Fruit fly (Drosophila melanogaster) Kc167 (cell line): ENCODE data around the gene Obp99c.
A peak's percentile ranks its signal among the peaks of the same experiment; 100 is the strongest.

Experiments used
- Myc ChIP-seq: fragments of >200 bp; optimal IDR thresholded peaks from 2 replicates; lab custom pipeline; 2017; ENCODE audit warnings: missing external identifiers
- Sin3A ChIP-seq: fragments of >200 bp; optimal IDR thresholded peaks from 2 replicates; lab custom pipeline; 2018; ENCODE audit warnings: missing external identifiers
- h ChIP-seq: fragments of >200 bp; optimal IDR thresholded peaks from 3 replicates; lab custom pipeline; 2018; ENCODE audit warnings: missing external identifiers
- insv ChIP-seq: fragments of >200 bp; optimal IDR thresholded peaks from 3 replicates; lab custom pipeline; 2018; ENCODE audit warnings: missing external identifiers
- psq ChIP-seq: fragments of >200 bp; optimal IDR thresholded peaks from 2 replicates; lab custom pipeline; 2017; ENCODE audit warnings: missing external identifiers
- ttk ChIP-seq: sonication (Bioruptor generic); optimal IDR thresholded peaks from 2 replicates; lab custom pipeline; 2017; ENCODE audit warnings: missing external identifiers

Obp99c gene

DNA sequence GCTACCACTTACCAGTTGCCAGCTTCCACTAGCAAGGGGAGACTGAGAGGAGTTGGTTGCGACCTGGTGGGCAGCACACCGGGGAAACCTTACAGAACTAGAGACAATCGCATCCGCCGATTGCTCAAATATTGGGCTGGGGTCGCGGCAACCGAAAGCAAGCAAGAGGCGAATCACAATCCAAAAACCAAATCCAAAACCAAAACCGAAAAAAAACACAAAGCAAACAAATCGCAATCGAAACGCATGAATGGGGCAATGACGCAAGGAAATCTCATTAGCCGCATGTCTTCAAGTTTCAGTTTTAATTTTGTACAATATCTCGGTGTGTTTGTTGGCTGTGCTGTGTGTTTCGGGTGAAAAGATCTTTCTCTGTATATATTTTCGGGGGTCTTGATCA lies at the start of gene Obp99c:
Gene Obp99c, minus strand, starts transcription at position 101 of the 400 bp plus-strand sequence.
- TF ChIP-seq ttk (lab: Kevin White, UChicago) = no peak
- no peak for TF ChIP-seq Sin3A (lab: Kevin White, UChicago)
- no peak for TF ChIP-seq h (lab: Kevin White, UChicago)
- TF ChIP-seq insv (lab: Kevin White, UChicago) = no peak
- TF ChIP-seq psq = no peak
- no peak for TF ChIP-seq Myc (lab: Kevin White, UChicago)

DNA sequence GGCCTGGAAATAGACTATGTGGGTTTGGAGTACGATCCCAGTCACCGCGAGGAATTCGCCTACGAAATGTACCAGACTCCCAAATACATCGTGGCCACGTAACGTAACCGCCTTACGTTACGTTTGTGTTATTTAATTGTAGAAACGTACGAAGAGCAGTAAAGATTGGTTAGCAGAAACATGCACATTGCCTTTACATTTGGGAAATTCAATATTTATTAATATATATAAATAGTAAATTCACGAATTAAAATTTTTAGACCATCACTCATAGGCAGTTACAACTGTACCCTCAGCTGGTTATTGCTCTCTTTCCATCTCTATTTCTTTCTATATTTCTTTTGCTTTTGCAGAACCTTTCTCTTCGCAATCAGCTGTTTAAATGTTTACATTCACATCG lies 48.8 kb upstream of the Obp99c start, which contains the start of gene Gnpnat:
Gene Gnpnat, plus strand, starts transcription at position 385 of the 400 bp plus-strand sequence.
- TF ChIP-seq Sin3A (lab: Kevin White, UChicago) (no peak), h (lab: Kevin White, UChicago) (no peak), ttk (lab: Kevin White, UChicago) (no peak), psq (peak; percentile 14), Myc (lab: Kevin White, UChicago) (no peak), insv (lab: Kevin White, UChicago) (no peak)

DNA sequence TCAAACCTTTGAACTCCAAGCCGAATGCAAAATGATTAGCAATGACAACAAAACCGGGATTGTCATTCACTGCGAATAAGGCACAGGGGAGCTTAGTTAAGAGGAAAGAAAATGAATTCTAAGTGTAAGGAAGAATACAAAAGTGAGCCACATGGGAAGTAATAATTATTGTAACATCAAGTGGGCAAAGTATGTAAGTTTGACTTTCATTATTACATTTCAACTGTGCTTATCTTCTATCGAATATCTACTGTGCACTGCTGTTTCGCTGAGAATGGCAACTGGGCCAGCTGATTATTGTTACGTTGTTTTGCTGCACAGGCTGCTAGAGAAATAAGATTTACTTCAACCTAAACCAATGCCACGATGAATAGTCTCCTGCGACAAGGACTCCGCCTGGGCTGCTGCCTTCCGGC lies 47.6 kb upstream of the Obp99c start, which contains the start of the genes CG7601 and CIA30:
Gene CG7601, minus strand, starts transcription at position 68 of the 416 bp plus-strand sequence.
Gene CIA30, plus strand, starts transcription at position 288 of the 416 bp plus-strand sequence.
- no peak for TF ChIP-seq ttk (lab: Kevin White, UChicago)
- no peak for TF ChIP-seq Myc (lab: Kevin White, UChicago)
- TF ChIP-seq insv (lab: Kevin White, UChicago) = no peak
- no peak for TF ChIP-seq psq
- TF ChIP-seq Sin3A (lab: Kevin White, UChicago) = no peak
- TF ChIP-seq h (lab: Kevin White, UChicago) = no peak

DNA sequence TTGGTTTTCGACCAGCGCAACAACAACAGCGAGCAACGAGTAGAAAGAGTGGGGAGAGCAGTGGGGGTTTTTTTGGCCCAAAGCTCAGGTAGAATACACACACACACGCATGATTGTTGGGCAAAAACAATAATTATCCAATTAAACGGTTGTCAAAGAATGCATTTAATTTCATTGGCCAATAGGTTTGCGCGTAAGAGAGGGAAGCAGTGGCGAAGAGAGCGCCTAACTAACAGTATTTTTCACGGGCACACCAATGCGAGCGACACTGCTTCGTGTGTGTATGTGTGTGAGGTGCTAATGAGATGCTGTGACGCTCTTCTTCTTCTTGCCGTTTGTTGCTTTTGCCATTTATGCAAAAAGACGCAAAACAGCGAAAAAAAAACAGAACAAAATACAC lies 37.2 kb upstream of the Obp99c start:
- TF ChIP-seq h (lab: Kevin White, UChicago) (no peak), Sin3A (lab: Kevin White, UChicago) (no peak), insv (lab: Kevin White, UChicago) (no peak), Myc (lab: Kevin White, UChicago) (no peak), psq (no peak), ttk (lab: Kevin White, UChicago) (no peak)

DNA sequence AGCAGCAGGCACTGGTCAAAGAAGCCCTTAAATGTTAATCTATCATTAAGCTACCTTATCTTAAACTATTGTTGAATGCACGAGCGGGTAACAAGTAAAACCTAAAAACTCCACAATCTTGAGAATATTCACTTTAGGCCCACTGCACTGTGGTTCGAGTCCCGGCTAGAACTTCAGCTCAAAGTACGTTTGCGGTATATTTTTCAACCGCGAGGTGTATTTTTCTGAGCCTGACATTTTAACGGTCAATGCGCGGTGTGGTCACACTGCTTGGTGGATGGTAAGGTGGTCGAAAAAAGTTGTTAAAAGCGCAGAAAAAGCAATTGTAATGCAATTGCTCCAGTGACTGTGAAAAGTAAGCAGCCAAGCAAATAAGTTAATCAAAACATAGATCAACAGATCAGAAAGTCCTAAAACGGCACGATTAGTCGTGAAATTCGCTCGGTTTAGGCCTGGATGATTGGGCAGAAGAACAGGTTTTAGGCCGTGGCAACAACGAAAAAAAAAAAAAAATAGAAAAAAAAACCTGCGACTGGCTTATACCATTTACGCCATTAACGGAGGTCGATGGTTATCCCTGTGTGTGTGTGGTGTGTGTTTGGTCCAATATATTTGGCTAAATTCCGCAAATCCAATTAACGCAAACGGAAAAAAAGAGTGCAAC lies 36.6 kb upstream of the Obp99c start, which contains the start of gene Kul:
Gene Kul, plus strand, starts transcription at position 254 of the 664 bp plus-strand sequence.
- TF ChIP-seq h (lab: Kevin White, UChicago) (no peak), psq (no peak), Myc (lab: Kevin White, UChicago) (no peak), Sin3A (lab: Kevin White, UChicago) (no peak), insv (lab: Kevin White, UChicago) (no peak), ttk (lab: Kevin White, UChicago) (no peak)

DNA sequence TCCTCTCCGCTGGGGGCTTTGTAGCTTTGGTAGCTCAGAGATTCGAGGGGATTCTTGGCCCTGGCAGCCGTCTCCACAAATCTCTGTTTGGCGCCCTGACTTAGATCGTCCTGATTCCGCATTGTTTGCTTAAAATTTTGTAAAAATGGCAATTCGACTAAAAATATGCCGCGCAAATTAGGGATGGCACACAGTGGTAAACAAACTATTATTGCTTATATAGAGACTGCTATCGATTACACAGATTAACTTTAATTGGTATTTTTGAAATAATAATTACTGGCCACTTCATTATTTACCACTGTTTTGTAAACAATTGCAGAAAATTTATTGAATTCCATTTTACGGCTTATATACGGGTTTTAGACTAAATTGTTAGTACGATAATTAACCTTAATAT lies 35.6 kb upstream of the Obp99c start, which contains the start of the genes Naa40 and CG18731:
Gene Naa40, minus strand, starts transcription at position 206 of the 400 bp plus-strand sequence.
Gene CG18731, plus strand, starts transcription at position 283 of the 400 bp plus-strand sequence.
- TF ChIP-seq Sin3A (lab: Kevin White, UChicago) (no peak), ttk (lab: Kevin White, UChicago) (no peak), Myc (lab: Kevin White, UChicago) (no peak), psq (no peak), insv (lab: Kevin White, UChicago) (no peak), h (lab: Kevin White, UChicago) (no peak)

DNA sequence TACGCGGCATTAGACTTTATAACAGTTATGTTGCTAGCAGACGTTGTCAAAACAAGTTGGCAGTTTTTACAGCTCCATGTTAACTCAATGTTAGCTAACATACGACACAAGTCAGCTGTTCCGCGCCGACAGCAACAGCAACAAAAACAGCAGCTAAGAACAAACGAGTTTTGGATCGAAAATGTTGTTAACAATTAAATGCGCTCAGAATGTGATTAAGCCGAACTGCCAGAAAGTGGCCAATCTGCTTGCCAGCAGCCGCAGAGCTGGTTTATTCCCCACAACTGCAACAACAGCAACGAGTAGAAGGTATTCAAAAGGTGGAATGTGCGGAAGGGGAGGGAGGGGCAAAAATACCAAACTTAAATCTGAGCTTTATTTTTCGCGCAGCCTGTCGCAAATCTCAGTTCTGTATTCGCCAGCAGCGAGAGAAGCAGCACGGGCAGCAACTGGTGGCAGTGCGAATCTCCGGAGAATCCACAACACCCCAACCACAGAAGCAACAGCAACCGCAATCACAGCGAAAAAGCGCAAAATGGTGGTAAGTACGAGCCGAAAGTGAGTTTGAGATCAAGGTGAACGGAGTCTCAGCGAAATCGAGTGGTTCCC lies 34.0 kb upstream of the Obp99c start, which contains the start of gene Pcd:
Gene Pcd, plus strand, starts transcription at position 116 of the 609 bp plus-strand sequence.
- TF ChIP-seq Myc (lab: Kevin White, UChicago) (no peak), h (lab: Kevin White, UChicago) (no peak), psq (no peak), Sin3A (lab: Kevin White, UChicago) (no peak)

DNA sequence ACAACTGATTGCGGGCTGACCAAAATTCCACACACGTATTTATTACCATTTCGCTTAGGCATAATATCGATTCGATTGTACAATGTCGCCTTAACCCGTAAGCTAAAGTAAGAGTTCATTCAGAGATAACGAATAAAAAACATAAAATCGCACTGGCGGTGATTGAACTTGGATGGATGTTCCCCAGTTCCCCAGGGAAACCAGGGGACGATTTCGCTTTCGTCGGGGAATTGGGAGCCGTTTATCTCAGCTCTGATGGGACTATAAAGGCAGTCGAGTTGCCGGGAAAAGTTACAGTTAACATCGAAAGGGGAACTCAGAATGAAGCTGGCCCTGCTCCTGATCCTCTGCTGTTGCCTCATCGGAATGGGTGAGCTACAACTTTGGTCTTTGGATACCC lies 33.1 kb upstream of the Obp99c start, which contains the start of gene CG34296:
Gene CG34296, plus strand, starts transcription at position 301 of the 400 bp plus-strand sequence.
- TF ChIP-seq Myc (lab: Kevin White, UChicago) = no peak
- no peak for TF ChIP-seq psq
- no peak for TF ChIP-seq Sin3A (lab: Kevin White, UChicago)
- TF ChIP-seq h (lab: Kevin White, UChicago) = no peak

DNA sequence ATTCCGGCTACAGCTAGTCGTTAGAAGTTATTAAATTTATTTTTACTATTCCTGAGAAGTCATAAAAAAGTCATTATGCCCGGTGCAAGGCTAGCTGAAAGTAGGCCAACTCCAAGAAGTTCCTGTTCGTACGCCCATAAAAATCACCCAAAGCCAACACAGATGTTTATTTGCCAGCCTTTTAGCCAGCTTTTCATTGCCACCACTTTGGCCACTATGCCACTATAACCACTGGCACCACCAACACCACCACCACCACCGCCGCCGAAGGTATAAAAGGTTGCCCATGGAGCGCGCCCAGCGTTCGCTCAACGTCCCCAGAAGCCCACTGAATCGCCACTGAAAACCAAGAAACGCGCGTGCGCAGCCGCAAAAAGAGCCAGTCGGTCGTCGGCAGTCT lies 29.3 kb upstream of the Obp99c start, which contains the start of gene CG15506:
Gene CG15506, plus strand, starts transcription at position 301 of the 400 bp plus-strand sequence.
- TF ChIP-seq ttk (lab: Kevin White, UChicago) = no peak
- no peak for TF ChIP-seq Myc (lab: Kevin White, UChicago)
- TF ChIP-seq psq = no peak
- no peak for TF ChIP-seq h (lab: Kevin White, UChicago)
- TF ChIP-seq insv (lab: Kevin White, UChicago) = no peak
- TF ChIP-seq Sin3A (lab: Kevin White, UChicago) = no peak

DNA sequence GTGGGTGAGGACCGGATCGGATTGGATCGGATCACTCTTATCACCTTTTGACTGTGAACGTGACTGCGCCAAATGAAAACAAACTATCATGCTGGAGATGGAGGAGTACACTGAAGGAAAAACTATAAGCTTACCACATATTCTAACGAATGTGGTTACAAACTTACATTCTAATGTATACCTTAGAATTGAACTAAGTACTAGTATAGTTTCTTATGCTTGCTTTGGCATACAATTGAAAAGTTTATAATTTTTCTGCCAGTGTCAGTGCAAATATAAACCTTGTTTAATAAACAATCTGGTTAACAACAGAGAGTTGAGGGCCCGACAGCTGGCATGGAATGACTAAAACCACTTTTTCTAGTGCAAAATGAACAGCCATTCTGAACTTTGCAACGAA lies 28.4 kb upstream of the Obp99c start:
- TF ChIP-seq Sin3A (lab: Kevin White, UChicago) (no peak), h (lab: Kevin White, UChicago) (no peak), ttk (lab: Kevin White, UChicago) (no peak), insv (lab: Kevin White, UChicago) (no peak), psq (no peak), Myc (lab: Kevin White, UChicago) (no peak)

DNA sequence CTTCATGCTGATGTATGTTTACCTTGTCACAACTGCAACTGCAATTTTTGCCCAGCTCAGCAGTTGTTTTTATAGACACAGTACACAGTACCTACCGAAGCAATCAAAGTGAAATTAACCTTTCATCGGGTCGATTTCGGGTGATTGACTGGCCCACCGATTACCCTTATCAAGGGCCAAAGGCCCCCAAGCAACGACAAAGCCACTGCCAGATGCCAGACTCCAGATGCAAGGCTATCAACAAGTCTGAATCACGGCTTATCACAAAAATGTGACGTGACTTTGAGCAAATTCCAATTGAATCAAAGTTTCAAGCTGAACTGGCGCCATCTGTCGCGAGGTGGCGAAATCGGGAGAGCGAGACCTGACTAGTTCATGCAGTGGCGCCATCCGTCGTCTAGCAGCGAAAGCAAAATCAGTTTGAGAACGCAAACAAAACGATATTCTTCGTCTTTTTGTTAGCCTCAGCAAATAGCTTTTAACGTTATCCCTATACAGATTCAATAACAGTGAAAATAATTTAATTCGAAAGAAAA lies 27.7 kb upstream of the Obp99c start, which contains the start of gene Obp99b:
Gene Obp99b, minus strand, starts transcription at position 115 of the 536 bp plus-strand sequence.
- no peak for TF ChIP-seq psq
- no peak for TF ChIP-seq Myc (lab: Kevin White, UChicago)
- TF ChIP-seq h (lab: Kevin White, UChicago) = peak; percentile 99
- no peak for TF ChIP-seq insv (lab: Kevin White, UChicago)
- no peak for TF ChIP-seq ttk (lab: Kevin White, UChicago)
- TF ChIP-seq Sin3A (lab: Kevin White, UChicago) = no peak
